Fruit fly (Drosophila melanogaster) whole organism, embryonic: ENCODE measurements around the gene CG10413.

Experiments
- Abd-B ChIP-seq: fragments of 200-800 bp; sonication (Bioruptor generic); optimal IDR thresholded peaks from 2 replicates; lab custom pipeline; 2018; ENCODE audit warnings: missing biosample characterization, mild to moderate bottlenecking, missing genetic modification characterization, moderate library complexity
- Atf3 ChIP-seq: fragments of 200-800 bp; sonication (Bioruptor generic); optimal IDR thresholded peaks from 3 replicates; lab custom pipeline; 2016; ENCODE audit warnings: missing biosample characterization, missing genetic modification characterization
- BEAF-32 ChIP-seq: fragments of 200-800 bp; sonication (Bioruptor generic); optimal IDR thresholded peaks from 3 replicates; lab custom pipeline; 2017; ENCODE audit warnings: missing biosample characterization, missing genetic modification characterization, mild to moderate bottlenecking, moderate library complexity, missing genetic modification reagents
- CG13123 ChIP-seq: fragments of 200-800 bp; sonication (Bioruptor generic); optimal IDR thresholded peaks from 2 replicates; lab custom pipeline; 2016; ENCODE audit warnings: missing biosample characterization, missing genetic modification characterization
- CG13424 ChIP-seq: fragments of 200-800 bp; sonication (Bioruptor generic); optimal IDR thresholded peaks from 2 replicates; lab custom pipeline; 2019; ENCODE audit warnings: missing biosample characterization, mild to moderate bottlenecking, missing genetic modification characterization, moderate library complexity
- CG16779 ChIP-seq: fragments of 200-800 bp; sonication (Bioruptor generic); IDR thresholded peaks from 2 replicates; pipeline ENCODE4 v1.3.6; 2022; ENCODE audit warnings: missing biosample characterization, missing genetic modification characterization
- CG16813 ChIP-seq: fragments of 200-800 bp; sonication (Bioruptor generic); IDR thresholded peaks from 3 replicates; pipeline ENCODE4 v1.3.6; 2022; ENCODE audit warnings: missing biosample characterization, missing genetic modification characterization; ENCODE audit not compliant: partially characterized antibody
- CG16815 ChIP-seq: fragments of 200-800 bp; sonication (Bioruptor generic); optimal IDR thresholded peaks from 3 replicates; lab custom pipeline; 2017; ENCODE audit warnings: missing biosample characterization, mild to moderate bottlenecking, missing genetic modification characterization
- CG18764 ChIP-seq: fragments of 200-800 bp; sonication (Bioruptor generic); optimal IDR thresholded peaks from 3 replicates; lab custom pipeline; 2016; ENCODE audit warnings: missing biosample characterization, missing genetic modification characterization
- CG3065 ChIP-seq: fragments of 200-800 bp; sonication (Bioruptor generic); optimal IDR thresholded peaks from 2 replicates; lab custom pipeline; 2016; ENCODE audit warnings: missing biosample characterization, missing genetic modification characterization
- CG3407 ChIP-seq: fragments of 200-800 bp; sonication (Bioruptor generic); optimal IDR thresholded peaks from 2 replicates; lab custom pipeline; 2018; ENCODE audit warnings: missing biosample characterization, mild to moderate bottlenecking, missing genetic modification characterization
- CG5953 ChIP-seq: fragments of 200-800 bp; sonication (Bioruptor generic); IDR thresholded peaks from 2 replicates; pipeline ENCODE4 v1.3.6; 2022; ENCODE audit warnings: missing biosample characterization, missing genetic modification characterization
- CG7357 ChIP-seq: fragments of 200-800 bp; sonication (Bioruptor generic); IDR thresholded peaks from 3 replicates; pipeline ENCODE4 v1.3.6; 2022; ENCODE audit warnings: missing biosample characterization, missing genetic modification characterization
- CG7786 ChIP-seq: fragments of 200-800 bp; sonication (Bioruptor generic); optimal IDR thresholded peaks from 2 replicates; lab custom pipeline; 2016; ENCODE audit warnings: missing biosample characterization, missing genetic modification characterization
- CG7987 ChIP-seq: fragments of 200-800 bp; sonication (Bioruptor generic); optimal IDR thresholded peaks from 2 replicates; lab custom pipeline; 2018; ENCODE audit warnings: missing biosample characterization, mild to moderate bottlenecking, missing genetic modification characterization, moderate library complexity
- CG8281 ChIP-seq: fragments of 200-800 bp; sonication (Bioruptor generic); optimal IDR thresholded peaks from 2 replicates; lab custom pipeline; 2018; ENCODE audit warnings: missing biosample characterization, mild to moderate bottlenecking, missing genetic modification characterization, moderate library complexity
- CG9609 ChIP-seq: fragments of 200-800 bp; sonication (Bioruptor generic); optimal IDR thresholded peaks from 3 replicates; lab custom pipeline; 2016; ENCODE audit warnings: missing biosample characterization, missing genetic modification characterization
- Doc3 ChIP-seq: fragments of 200-800 bp; sonication (Bioruptor generic); IDR thresholded peaks from 3 replicates; pipeline ENCODE4 v1.3.6; 2022; ENCODE audit warnings: missing biosample characterization, missing genetic modification characterization; ENCODE audit not compliant: partially characterized antibody
- Ets65A ChIP-seq: fragments of 200-800 bp; sonication (Bioruptor generic); peaks from one replicate; lab custom pipeline; 2016; ENCODE audit warnings: missing biosample characterization, missing genetic modification characterization
- Fer3 ChIP-seq: fragments of 200-800 bp; sonication (Bioruptor generic); optimal IDR thresholded peaks from 2 replicates; lab custom pipeline; 2018; ENCODE audit warnings: missing biosample characterization, mild to moderate bottlenecking, missing genetic modification characterization, moderate library complexity
- GATAe ChIP-seq: fragments of 200-800 bp; sonication (Bioruptor generic); conservative IDR thresholded peaks from 2 replicates; pipeline ENCODE4 v1.3.6; 2022; ENCODE audit warnings: missing biosample characterization, missing genetic modification characterization
- Gug ChIP-seq: fragments of 200-800 bp; sonication (Bioruptor generic); IDR thresholded peaks from 4 replicates; pipeline ENCODE4 v1.3.6; 2022; ENCODE audit warnings: missing biosample characterization, missing genetic modification characterization
- H15 ChIP-seq: fragments of 200-800 bp; sonication (Bioruptor generic); IDR thresholded peaks from 3 replicates; pipeline ENCODE4 v1.3.6; 2022; ENCODE audit warnings: missing biosample characterization, missing genetic modification characterization
- HLH3B ChIP-seq: fragments of 200-800 bp; sonication (Bioruptor generic); IDR thresholded peaks from 2 replicates; pipeline ENCODE4 v1.3.6; 2022; ENCODE audit warnings: missing biosample characterization, missing genetic modification characterization
- Kr ChIP-seq: fragments of 200-800 bp; sonication (Bioruptor generic); optimal IDR thresholded peaks from 2 replicates; lab custom pipeline; 2017; ENCODE audit warnings: missing biosample characterization, mild to moderate bottlenecking, missing genetic modification characterization
- MESR4 ChIP-seq: fragments of 200-800 bp; sonication (Bioruptor generic); optimal IDR thresholded peaks from 2 replicates; lab custom pipeline; 2018; ENCODE audit warnings: missing biosample characterization, mild to moderate bottlenecking, missing genetic modification characterization, moderate library complexity
- Myb ChIP-seq: fragments of 200-800 bp; sonication (Bioruptor generic); optimal IDR thresholded peaks from 2 replicates; lab custom pipeline; 2016; ENCODE audit warnings: missing biosample characterization, missing genetic modification characterization
- Neu2 ChIP-seq: fragments of 200-800 bp; sonication (Bioruptor generic); optimal IDR thresholded peaks from 3 replicates; lab custom pipeline; 2016; ENCODE audit warnings: missing biosample characterization, missing genetic modification characterization, borderline replicate concordance
- PHDP ChIP-seq: fragments of 200-800 bp; sonication (Bioruptor generic); optimal IDR thresholded peaks from 3 replicates; lab custom pipeline; 2018; ENCODE audit warnings: missing biosample characterization, mild to moderate bottlenecking, missing genetic modification characterization, moderate library complexity
- Spps ChIP-seq: fragments of 200-800 bp; sonication (Bioruptor generic); optimal IDR thresholded peaks from 2 replicates; lab custom pipeline; 2018; ENCODE audit warnings: missing biosample characterization, mild to moderate bottlenecking, missing genetic modification characterization
- Sry-δ ChIP-seq: fragments of 200-800 bp; sonication (Bioruptor generic); optimal IDR thresholded peaks from 2 replicates; lab custom pipeline; 2016; ENCODE audit warnings: missing biosample characterization, missing genetic modification characterization
- ato ChIP-seq: fragments of 200-800 bp; sonication (Bioruptor generic); IDR thresholded peaks from 2 replicates; pipeline ENCODE4 v1.3.6; 2022; ENCODE audit warnings: missing biosample characterization, missing genetic modification characterization; ENCODE audit not compliant: partially characterized antibody
- az2 ChIP-seq: fragments of 200-800 bp; sonication (Bioruptor generic); optimal IDR thresholded peaks from 3 replicates; lab custom pipeline; 2016; ENCODE audit warnings: missing biosample characterization, missing genetic modification characterization
- bbx ChIP-seq: fragments of 200-800 bp; sonication (Bioruptor generic); IDR thresholded peaks from 2 replicates; pipeline ENCODE4 v1.3.6; 2022; ENCODE audit warnings: missing biosample characterization, missing genetic modification characterization; ENCODE audit not compliant: partially characterized antibody
- bowl ChIP-seq: fragments of 200-800 bp; sonication (Bioruptor generic); IDR thresholded peaks from 2 replicates; pipeline ENCODE4 v1.3.6; 2022; ENCODE audit warnings: missing biosample characterization, missing genetic modification characterization
- chm ChIP-seq: fragments of 200-800 bp; sonication (Bioruptor generic); IDR thresholded peaks from 2 replicates; pipeline ENCODE4 v1.3.6; 2022; ENCODE audit warnings: missing biosample characterization, missing genetic modification characterization
- dpn ChIP-seq, 2 experiments: fragments of 200-800 bp; sonication (Bioruptor generic); optimal IDR thresholded peaks; 3 replicates each; lab custom pipeline; 2016; ENCODE audit warnings: missing biosample characterization in 2 of 2, missing genetic modification characterization in 2 of 2
- ewg ChIP-seq: fragments of 200-800 bp; sonication (Bioruptor generic); optimal IDR thresholded peaks from 3 replicates; lab custom pipeline; 2017; ENCODE audit warnings: mild to moderate bottlenecking, missing biosample characterization, missing genetic modification reagents, missing genetic modification characterization
- insv ChIP-seq, 2 experiments: fragments of 200-800 bp; sonication (Bioruptor generic); optimal IDR thresholded peaks; 3 replicates each; lab custom pipeline; 2016 to 2018; ENCODE audit warnings: missing biosample characterization in 2 of 2, missing genetic modification characterization in 2 of 2
- kah ChIP-seq: fragments of 200-800 bp; sonication (Bioruptor generic); optimal IDR thresholded peaks from 2 replicates; lab custom pipeline; 2018; ENCODE audit warnings: missing biosample characterization, mild to moderate bottlenecking, missing genetic modification characterization
- kay ChIP-seq: fragments of 200-800 bp; sonication (Bioruptor generic); optimal IDR thresholded peaks from 2 replicates; lab custom pipeline; 2016; ENCODE audit warnings: missing biosample characterization, missing genetic modification characterization
- ken ChIP-seq: fragments of 200-800 bp; sonication (Bioruptor generic); IDR thresholded peaks from 3 replicates; pipeline ENCODE4 v1.3.6; 2022; ENCODE audit warnings: missing biosample characterization, missing genetic modification characterization
- lola ChIP-seq, 3 experiments: fragments of >200 bp in 2 of 3; fragments of 200-800 bp in 1 of 3; sonication (Bioruptor generic) in 1 of 3; optimal IDR thresholded peaks; 2 replicates each; lab custom pipeline; 2017 to 2019; ENCODE audit warnings: missing biosample characterization in 3 of 3, missing genetic modification characterization in 3 of 3, mild to moderate bottlenecking in 1 of 3, moderate library complexity in 1 of 3
- nerfin-1 ChIP-seq: fragments of 200-800 bp; sonication (Bioruptor generic); optimal IDR thresholded peaks from 3 replicates; lab custom pipeline; 2019; ENCODE audit warnings: missing biosample characterization, mild to moderate bottlenecking, missing genetic modification characterization, moderate library complexity
- nom ChIP-seq: fragments of 200-800 bp; sonication (Bioruptor generic); optimal IDR thresholded peaks from 2 replicates; lab custom pipeline; 2017; ENCODE audit warnings: missing biosample characterization, missing genetic modification characterization, mild to moderate bottlenecking, moderate library complexity, missing genetic modification reagents
- pnt ChIP-seq: fragments of 200-800 bp; sonication (Bioruptor generic); optimal IDR thresholded peaks from 3 replicates; lab custom pipeline; 2016; ENCODE audit warnings: missing biosample characterization, missing genetic modification characterization
- seq ChIP-seq: fragments of 200-800 bp; sonication (Bioruptor generic); IDR thresholded peaks from 2 replicates; pipeline ENCODE4 v1.3.6; 2022; ENCODE audit warnings: missing biosample characterization, missing genetic modification characterization
- tgo ChIP-seq: fragments of 200-800 bp; sonication (Bioruptor generic); IDR thresholded peaks from 3 replicates; pipeline ENCODE4 v1.3.6; 2022; ENCODE audit warnings: missing biosample characterization, missing genetic modification characterization
- tx ChIP-seq: fragments of 200-800 bp; sonication (Bioruptor generic); optimal IDR thresholded peaks from 2 replicates; lab custom pipeline; 2016; ENCODE audit warnings: missing biosample characterization, missing genetic modification characterization
- zen2 ChIP-seq: fragments of 200-800 bp; sonication (Bioruptor generic); IDR thresholded peaks from 3 replicates; pipeline ENCODE4 v1.3.6; 2022; ENCODE audit warnings: missing biosample characterization, missing genetic modification characterization; ENCODE audit not compliant: partially characterized antibody
- zfh2 ChIP-seq: fragments of 200-800 bp; sonication (Bioruptor generic); optimal IDR thresholded peaks from 2 replicates; lab custom pipeline; 2016; ENCODE audit warnings: missing biosample characterization, missing genetic modification characterization

CG10413 gene

dm6 chr2L:18584617-18585016 lies 20.4 kb downstream of the CG10413 start (continued):
- TF ChIP-seq BEAF-32 (no peak), Sry-δ (no peak), ato (GFP tag; lab: Robert Waterston, UW) (no peak), Myb (GFP tag; lab: Kevin White, UChicago) (no peak), CG9609 (GFP tag; lab: Kevin White, UChicago) (no peak), CG16779 (GFP tag; lab: Robert Waterston, UW) (no peak), CG18764 (no peak), nom (GFP tag; lab: Kevin White, UChicago) (no peak), seq (GFP tag; lab: Robert Waterston, UW) (no peak), az2 (no peak), Neu2 (GFP tag; lab: Kevin White, UChicago) (no peak), CG7357 (peak; percentile 42; the same call in 1 of the 3 replicates), Doc3 (no peak), zen2 (GFP tag; lab: Robert Waterston, UW) (no peak), CG3065 (GFP tag; lab: Kevin White, UChicago) (no peak), CG16815 (no peak), ewg (GFP tag; lab: Kevin White, UChicago) (no peak), PHDP (no peak), kah (GFP tag; lab: Kevin White, UChicago) (no peak), GATAe (GFP tag; lab: Robert Waterston, UW) (no peak), bbx (GFP tag; lab: Robert Waterston, UW) (no peak), CG7987 (GFP tag; lab: Kevin White, UChicago) (no peak), MESR4 (GFP tag; lab: Kevin White, UChicago) (no peak), Ets65A (GFP tag; lab: Kevin White, UChicago) (no peak), CG7786 (GFP tag; lab: Kevin White, UChicago) (no peak), Kr (GFP tag; lab: Kevin White, UChicago) (no peak), insv (GFP tag; optimal IDR thresholded peaks at IDR 0.05; lab: Kevin White, UChicago) (no peak), CG16813 (GFP tag; lab: Robert Waterston, UW) (no peak), CG5953 (peak; percentile 61), tgo (GFP tag; lab: Robert Waterston, UW) (peak; percentile 33; the same call in 1 of the 3 replicates), CG13123 (no peak), CG8281 (tag; lab: Kevin White, UChicago) (no peak), CG3407 (GFP tag; lab: Kevin White, UChicago) (no peak), dpn (GFP tag; optimal IDR thresholded peaks at IDR 0.05; lab: Kevin White, UChicago) (peak in 1 of 2 experiments; percentile 10), nerfin-1 (tag; lab: Kevin White, UChicago) (no peak), bowl (GFP tag; lab: Robert Waterston, UW) (no peak), H15 (0 out of 3 replicates have a peak, but pooled peaks have one; percentile 39), kay (GFP tag; lab: Kevin White, UChicago) (no peak), CG13424 (tag; lab: Kevin White, UChicago) (no peak), chm (GFP tag; lab: Robert Waterston, UW) (no peak), zfh2 (GFP tag; lab: Kevin White, UChicago) (no peak), lola (GFP tag; optimal IDR thresholded peaks at IDR 0.05; lab: Kevin White, UChicago) (no peak), HLH3B (GFP tag; lab: Robert Waterston, UW) (no peak), Atf3 (GFP tag; lab: Kevin White, UChicago) (no peak), Fer3 (peak; percentile 21), Spps (tag; lab: Kevin White, UChicago) (no peak), tx (no peak), Gug (peak; percentile 20; the same call in 1 of the 4 replicates), pnt (GFP tag; lab: Kevin White, UChicago) (no peak), Abd-B (GFP tag; lab: Kevin White, UChicago) (no peak), ken (GFP tag; lab: Robert Waterston, UW) (no peak)
